Fruit fly (Drosophila melanogaster) whole organism, pupa: ENCODE measurements around the gene CG34043.

Experiments
- CG10348 ChIP-seq: fragments of 200-800 bp; sonication (Bioruptor generic); IDR thresholded peaks from 2 replicates; pipeline ENCODE4 v1.3.6; 2022; ENCODE audit warnings: missing biosample characterization, missing genetic modification characterization
- CG12605 ChIP-seq: fragments of 200-800 bp; sonication (Bioruptor generic); IDR thresholded peaks from 2 replicates; pipeline ENCODE4 v1.3.6; 2022; ENCODE audit warnings: missing biosample characterization, missing genetic modification characterization
- CG32121 ChIP-seq: fragments of 200-800 bp; sonication (Bioruptor generic); IDR thresholded peaks from 2 replicates; pipeline ENCODE4 v1.3.6; 2022; ENCODE audit warnings: missing biosample characterization, missing genetic modification characterization
- CG34367 ChIP-seq: fragments of 200-800 bp; sonication (Bioruptor generic); optimal IDR thresholded peaks from 2 replicates; lab custom pipeline; 2018; ENCODE audit warnings: missing biosample characterization, mild to moderate bottlenecking, missing genetic modification characterization
- Pif1A ChIP-seq: fragments of 200-800 bp; sonication (Bioruptor generic); optimal IDR thresholded peaks from 3 replicates; lab custom pipeline; 2016; ENCODE audit warnings: missing biosample characterization, missing genetic modification characterization
- gl ChIP-seq: fragments of 200-800 bp; sonication (Bioruptor generic); optimal IDR thresholded peaks from 2 replicates; lab custom pipeline; 2018; ENCODE audit warnings: missing biosample characterization, mild to moderate bottlenecking, missing genetic modification characterization

DNA sequence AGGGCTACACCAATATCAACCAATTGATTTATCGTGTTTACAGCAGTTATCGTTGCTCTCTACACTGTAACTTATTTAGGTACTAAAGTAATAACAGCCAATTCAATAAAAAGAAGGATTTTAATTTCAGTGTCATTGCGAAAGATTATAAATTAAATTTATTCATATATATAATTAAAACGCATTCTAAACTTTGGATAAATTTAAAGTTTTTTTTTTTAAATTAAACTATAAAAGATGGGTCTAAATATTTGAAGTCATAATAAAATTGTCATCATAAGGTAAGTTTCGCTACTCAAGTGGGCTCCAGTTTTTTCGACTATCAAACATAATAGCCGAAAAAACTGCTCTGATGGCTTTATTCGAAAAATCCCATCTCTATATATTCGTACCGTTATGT is 8.4 kb downstream of the CG34043 start, which contains the start of gene trk:
- no peak for TF ChIP-seq Pif1A (GFP tag; lab: Kevin White, UChicago)
- TF ChIP-seq CG34367 (tag; lab: Kevin White, UChicago) = no peak
- TF ChIP-seq CG32121 (GFP tag; lab: Robert Waterston, UW) = no peak
- no peak for TF ChIP-seq CG12605 (GFP tag; lab: Robert Waterston, UW)
- no peak for TF ChIP-seq gl (tag; lab: Kevin White, UChicago)
- no peak for TF ChIP-seq CG10348 (GFP tag; lab: Robert Waterston, UW)
